Worm (Caenorhabditis elegans) whole organism, L4 larva: ENCODE results near the gene K02E2.7.
A peak's percentile ranks its signal among the peaks of the same experiment; 100 is the strongest.

Experiments used
- D1046.2 ChIP-seq: fragments of 200-800 bp; sonication (Bioruptor generic); IDR thresholded peaks from 2 replicates; pipeline ENCODE4 v1.3.6; 2022; ENCODE audit warnings: missing genetic modification characterization, missing compliant biosample characterization
- F37D6.2 ChIP-seq: sonication (generic microtip); optimal IDR thresholded peaks from 2 replicates; lab custom pipeline; 2016; ENCODE audit warnings: mild to moderate bottlenecking, missing genetic modification characterization, missing compliant biosample characterization
- F49E8.2 ChIP-seq: sonication (generic microtip); optimal IDR thresholded peaks from 2 replicates; lab custom pipeline; 2016; ENCODE audit warnings: missing compliant biosample characterization, mild to moderate bottlenecking, missing genetic modification characterization, borderline replicate concordance
- T20F7.1 ChIP-seq: fragments of 200-800 bp; sonication (Bioruptor generic); optimal IDR thresholded peaks from 2 replicates; lab custom pipeline; 2018; ENCODE audit warnings: mild to moderate bottlenecking, missing genetic modification characterization, missing compliant biosample characterization
- Y105C5A.15 ChIP-seq: fragments of 200-800 bp; sonication (Bioruptor generic); IDR thresholded peaks from 2 replicates; pipeline ENCODE4 v1.3.6; 2022; ENCODE audit warnings: missing genetic modification characterization, missing compliant biosample characterization
- Y48G9A.11 ChIP-seq: fragments of 200-800 bp; sonication (Bioruptor generic); IDR thresholded peaks from 2 replicates; pipeline ENCODE4 v1.3.6; 2022; ENCODE audit warnings: missing genetic modification reagents, missing genetic modification characterization, missing compliant biosample characterization
- ZK337.2 ChIP-seq: fragments of 200-800 bp; sonication (Bioruptor generic); IDR thresholded peaks from 2 replicates; pipeline ENCODE4 v1.3.6; 2022; ENCODE audit warnings: missing genetic modification reagents, missing genetic modification characterization, missing compliant biosample characterization
- ZK546.5 ChIP-seq, 2 experiments: sonication (generic microtip); optimal IDR thresholded peaks; 2 replicates each; lab custom pipeline; 2017; ENCODE audit warnings: missing biosample characterization in 2 of 2, missing genetic modification characterization in 2 of 2
- aha-1 ChIP-seq: fragments of 150-350 bp; peaks from one replicate; lab custom pipeline; 2014; ENCODE audit warnings: missing biosample characterization, missing genetic modification characterization
- ama-1 ChIP-seq: fragments of 150-350 bp; optimal IDR thresholded peaks from 2 replicates; lab custom pipeline; 2014; ENCODE audit warnings: inconsistent platforms, mixed read lengths
- arid-1 ChIP-seq: fragments of 200-800 bp; sonication (Bioruptor generic); conservative IDR thresholded peaks from 2 replicates; pipeline ENCODE4 v1.3.6; 2022; ENCODE audit warnings: missing genetic modification reagents, missing genetic modification characterization, missing compliant biosample characterization
- attf-4 ChIP-seq: sonication (generic microtip); optimal IDR thresholded peaks from 3 replicates; lab custom pipeline; 2017; ENCODE audit warnings: missing biosample characterization, missing genetic modification characterization
- ceh-28 ChIP-seq: fragments of 150-350 bp; optimal IDR thresholded peaks from 2 replicates; lab custom pipeline; 2014; ENCODE audit warnings: missing biosample characterization, missing genetic modification reagents, missing genetic modification characterization
- cey-2 ChIP-seq: sonication (generic microtip); optimal IDR thresholded peaks from 3 replicates; lab custom pipeline; 2017; ENCODE audit warnings: missing genetic modification characterization, mild to moderate bottlenecking, missing compliant biosample characterization, antibody characterized with exemption, borderline replicate concordance; ENCODE audit not compliant: insufficient read depth
- daf-19 ChIP-seq: fragments of 200-800 bp; sonication (Bioruptor generic); conservative IDR thresholded peaks from 2 replicates; pipeline ENCODE4 v1.3.6; 2022; ENCODE audit warnings: missing genetic modification characterization, missing compliant biosample characterization
- daf-8 ChIP-seq: fragments of 200-800 bp; sonication (Bioruptor generic); IDR thresholded peaks from 2 replicates; pipeline ENCODE4 v1.3.6; 2022; ENCODE audit warnings: missing genetic modification characterization, missing compliant biosample characterization
- dmd-8 ChIP-seq: fragments of 200-800 bp; sonication (Bioruptor generic); IDR thresholded peaks from 2 replicates; pipeline ENCODE4 v1.3.6; 2022; ENCODE audit warnings: missing genetic modification characterization, missing compliant biosample characterization
- duxl-1 ChIP-seq: sonication (generic microtip); optimal IDR thresholded peaks from 2 replicates; lab custom pipeline; 2016; ENCODE audit warnings: mild to moderate bottlenecking, missing genetic modification characterization, moderate library complexity, missing compliant biosample characterization; ENCODE audit not compliant: poor library complexity
- egl-27 ChIP-seq: sonication (generic microtip); optimal IDR thresholded peaks from 3 replicates; lab custom pipeline; 2017; ENCODE audit warnings: missing biosample characterization, missing genetic modification reagents, missing genetic modification characterization
- egl-43 ChIP-seq: fragments of 200-800 bp; sonication (Bioruptor generic); IDR thresholded peaks from 2 replicates; pipeline ENCODE4 v1.3.6; 2022; ENCODE audit warnings: missing genetic modification reagents, missing genetic modification characterization, missing compliant biosample characterization
- fkh-10 ChIP-seq: fragments of 150-350 bp; optimal IDR thresholded peaks from 2 replicates; lab custom pipeline; 2014; ENCODE audit warnings: missing biosample characterization, missing genetic modification reagents, missing genetic modification characterization
- fos-1 ChIP-seq: fragments of 150-350 bp; optimal IDR thresholded peaks from 2 replicates; lab custom pipeline; 2014; ENCODE audit warnings: missing biosample characterization, missing genetic modification characterization
- hlh-30 ChIP-seq: sonication (generic microtip); optimal IDR thresholded peaks from 2 replicates; lab custom pipeline; 2017; ENCODE audit warnings: antibody characterized with exemption, mild to moderate bottlenecking, missing genetic modification characterization, missing compliant biosample characterization; ENCODE audit not compliant: insufficient read depth
- lin-13 ChIP-seq: fragments of 150-350 bp; optimal IDR thresholded peaks from 2 replicates; lab custom pipeline; 2014; ENCODE audit warnings: missing biosample characterization, missing genetic modification reagents, missing genetic modification characterization
- lsy-2 ChIP-seq, 2 experiments: fragments of 150-350 bp in 1 of 2; sonication (generic microtip) in 1 of 2; optimal IDR thresholded peaks; 2 replicates each; lab custom pipeline; 2014 to 2017; ENCODE audit warnings: missing biosample characterization in 2 of 2, missing genetic modification characterization in 2 of 2
- madf-5 ChIP-seq, 2 experiments: fragments of 200-800 bp; sonication (Bioruptor generic); IDR thresholded peaks; 2 replicates each; pipeline ENCODE4 v1.3.6; 2022; ENCODE audit warnings: missing compliant biosample characterization in 2 of 2, missing genetic modification characterization in 2 of 2
- madf-9 ChIP-seq: fragments of 200-800 bp; sonication (Bioruptor generic); conservative IDR thresholded peaks from 2 replicates; pipeline ENCODE4 v1.3.6; 2022; ENCODE audit warnings: missing genetic modification reagents, missing genetic modification characterization, missing compliant biosample characterization
- mdl-1 ChIP-seq, 2 experiments: fragments of 150-350 bp in 1 of 2; sonication (generic microtip) in 1 of 2; optimal IDR thresholded peaks; 2 replicates each; lab custom pipeline; 2014 to 2017; ENCODE audit warnings: missing biosample characterization in 2 of 2, missing genetic modification characterization in 2 of 2
- mdt-29 ChIP-seq: fragments of 200-800 bp; sonication (Bioruptor generic); IDR thresholded peaks from 2 replicates; pipeline ENCODE4 v1.3.6; 2022; ENCODE audit warnings: missing genetic modification reagents, missing genetic modification characterization, missing compliant biosample characterization
- mep-1 ChIP-seq: fragments of 150-350 bp; sonication (generic microtip); optimal IDR thresholded peaks from 3 replicates; lab custom pipeline; 2014; ENCODE audit warnings: missing biosample characterization, missing genetic modification characterization
- mes-2 ChIP-seq: sonication (generic microtip); optimal IDR thresholded peaks from 2 replicates; lab custom pipeline; 2016; ENCODE audit warnings: missing genotype, mild to moderate bottlenecking, missing genetic modification characterization, missing compliant biosample characterization; ENCODE audit not compliant: poor library complexity, severe bottlenecking
- mxl-3 ChIP-seq: fragments of 200-800 bp; sonication (Bioruptor generic); optimal IDR thresholded peaks from 2 replicates; lab custom pipeline; 2018; ENCODE audit warnings: mild to moderate bottlenecking, missing genetic modification characterization, missing compliant biosample characterization
- nhr-10 ChIP-seq: fragments of 150-350 bp; optimal IDR thresholded peaks from 2 replicates; lab custom pipeline; 2014; ENCODE audit warnings: missing biosample characterization, missing genetic modification characterization
- nhr-102 ChIP-seq: sonication (generic microtip); optimal IDR thresholded peaks from 2 replicates; lab custom pipeline; 2016; ENCODE audit warnings: mild to moderate bottlenecking, missing genetic modification characterization, moderate library complexity, missing compliant biosample characterization
- nhr-111 ChIP-seq: fragments of 200-800 bp; sonication (Bioruptor generic); optimal IDR thresholded peaks from 2 replicates; lab custom pipeline; 2018; ENCODE audit warnings: mild to moderate bottlenecking, missing genetic modification characterization, missing compliant biosample characterization
- nhr-25 ChIP-seq: sonication (generic microtip); optimal IDR thresholded peaks from 2 replicates; lab custom pipeline; 2017; ENCODE audit warnings: missing genetic modification characterization, mild to moderate bottlenecking, missing compliant biosample characterization, antibody characterized with exemption, moderate library complexity, borderline replicate concordance; ENCODE audit not compliant: insufficient read depth
- nhr-28 ChIP-seq: fragments of 150-350 bp; optimal IDR thresholded peaks from 2 replicates; lab custom pipeline; 2014; ENCODE audit warnings: missing biosample characterization, missing genetic modification characterization
- nhr-41 ChIP-seq: fragments of 200-800 bp; sonication (Bioruptor generic); IDR thresholded peaks from 2 replicates; pipeline ENCODE4 v1.3.6; 2022; ENCODE audit warnings: missing genetic modification reagents, missing genetic modification characterization, missing compliant biosample characterization
- nhr-76 ChIP-seq: fragments of 150-350 bp; optimal IDR thresholded peaks from 2 replicates; lab custom pipeline; 2014; ENCODE audit warnings: missing biosample characterization, missing genetic modification characterization
- pqm-1 ChIP-seq: sonication (generic microtip); optimal IDR thresholded peaks from 2 replicates; lab custom pipeline; 2017; ENCODE audit warnings: missing biosample characterization, missing genetic modification characterization
- set-16 ChIP-seq: fragments of 200-800 bp; sonication (Bioruptor generic); IDR thresholded peaks from 2 replicates; pipeline ENCODE4 v1.3.6; 2022; ENCODE audit warnings: missing genetic modification reagents, missing genetic modification characterization, missing compliant biosample characterization
- skn-1 ChIP-seq: fragments of 150-350 bp; optimal IDR thresholded peaks from 2 replicates; lab custom pipeline; 2014; ENCODE audit warnings: missing biosample characterization, missing genetic modification characterization
- snpc-1.2 ChIP-seq: fragments of 200-800 bp; sonication (Bioruptor generic); IDR thresholded peaks from 2 replicates; pipeline ENCODE4 v1.3.6; 2022; ENCODE audit warnings: missing genetic modification reagents, missing genetic modification characterization, missing compliant biosample characterization
- spr-1 ChIP-seq: sonication (generic microtip); optimal IDR thresholded peaks from 2 replicates; lab custom pipeline; 2016; ENCODE audit warnings: mild to moderate bottlenecking, missing genetic modification characterization, missing compliant biosample characterization
- spr-3 ChIP-seq: fragments of 200-800 bp; sonication (Bioruptor generic); optimal IDR thresholded peaks from 2 replicates; lab custom pipeline; 2018; ENCODE audit warnings: mild to moderate bottlenecking, missing genetic modification characterization, missing compliant biosample characterization
- tag-97 ChIP-seq: fragments of 200-800 bp; sonication (Bioruptor generic); IDR thresholded peaks from 2 replicates; pipeline ENCODE4 v1.3.6; 2022; ENCODE audit warnings: missing genetic modification characterization, missing compliant biosample characterization
- tra-1 ChIP-seq: fragments of 200-800 bp; sonication (Bioruptor generic); IDR thresholded peaks from 2 replicates; pipeline ENCODE4 v1.3.6; 2022; ENCODE audit warnings: missing genetic modification reagents, missing genetic modification characterization, missing compliant biosample characterization
- unc-130 ChIP-seq: sonication (generic microtip); optimal IDR thresholded peaks from 2 replicates; lab custom pipeline; 2016; ENCODE audit warnings: missing genetic modification reagents, missing genetic modification characterization, missing compliant biosample characterization
- zfp-2 ChIP-seq: sonication (generic microtip); optimal IDR thresholded peaks from 2 replicates; lab custom pipeline; 2016; ENCODE audit warnings: mild to moderate bottlenecking, missing genetic modification characterization, missing compliant biosample characterization
- zip-11 ChIP-seq: fragments of 200-800 bp; sonication (Bioruptor generic); IDR thresholded peaks from 2 replicates; pipeline ENCODE4 v1.3.6; 2022; ENCODE audit warnings: missing genetic modification characterization, missing compliant biosample characterization
- zip-2 ChIP-seq: fragments of 150-350 bp; optimal IDR thresholded peaks from 2 replicates; lab custom pipeline; 2014; ENCODE audit warnings: missing biosample characterization, missing genetic modification characterization
- ztf-7 ChIP-seq: fragments of 150-350 bp; optimal IDR thresholded peaks from 2 replicates; lab custom pipeline; 2014; ENCODE audit warnings: missing biosample characterization, missing genetic modification characterization

K02E2.7 gene

ce11 chrV:20417809-20418208, 31.0 kb upstream of the K02E2.7 start (continued):
- TF ChIP-seq madf-9 (GFP tag; lab: Robert Waterston, UW) (no peak), snpc-1.2 (GFP tag; lab: Robert Waterston, UW) (no peak), pqm-1 (tag; lab: Kevin White, UChicago) (no peak), spr-3 (GFP tag; lab: Kevin White, UChicago) (no peak), Y105C5A.15 (GFP tag; lab: Robert Waterston, UW) (no peak), nhr-102 (no peak), daf-8 (GFP tag; lab: Robert Waterston, UW) (no peak), mxl-3 (GFP tag; lab: Kevin White, UChicago) (peak; percentile 10), ZK546.5 (tag; optimal IDR thresholded peaks at IDR 0.05; lab: Kevin White, UChicago) (no peak), unc-130 (no peak), zip-2 (tag; lab: Kevin White, UChicago) (no peak), mep-1 (tag; lab: Kevin White, UChicago) (peak; percentile 65), madf-5 (GFP tag; IDR thresholded peaks at IDR 0.05; lab: Robert Waterston, UW) (no peak), lsy-2 (tag; optimal IDR thresholded peaks at IDR 0.05; lab: Kevin White, UChicago) (peak in 1 of 2 experiments; percentile 73), mes-2 (tag; lab: Kevin White, UChicago) (peak; percentile 0), zfp-2 (tag; lab: Kevin White, UChicago) (no peak), mdt-29 (GFP tag; lab: Robert Waterston, UW) (no peak), ZK337.2 (no peak), set-16 (GFP tag; lab: Robert Waterston, UW) (peak; percentile 31; the same call in 1 of the 2 replicates), daf-19 (GFP tag; lab: Robert Waterston, UW) (no peak), F37D6.2 (tag; lab: Kevin White, UChicago) (peak; percentile 27), tag-97 (GFP tag; lab: Robert Waterston, UW) (no peak), Y48G9A.11 (no peak), nhr-28 (tag; lab: Kevin White, UChicago) (no peak), ztf-7 (tag; lab: Kevin White, UChicago) (no peak), nhr-10 (no peak), mdl-1 (tag; optimal IDR thresholded peaks at IDR 0.05; lab: Kevin White, UChicago) (peak; percentile 70 to 88), aha-1 (tag; lab: Kevin White, UChicago) (peak; percentile 44), arid-1 (GFP tag; lab: Robert Waterston, UW) (no peak), D1046.2 (GFP tag; lab: Robert Waterston, UW) (no peak), nhr-111 (GFP tag; lab: Kevin White, UChicago) (no peak), cey-2 (tag; lab: Kevin White, UChicago) (no peak), dmd-8 (GFP tag; lab: Robert Waterston, UW) (no peak), T20F7.1 (GFP tag; lab: Kevin White, UChicago) (no peak), skn-1 (tag; lab: Kevin White, UChicago) (no peak), duxl-1 (no peak), hlh-30 (tag; lab: Kevin White, UChicago) (peak; percentile 98), egl-43 (no peak), nhr-41 (no peak), egl-27 (tag; lab: Kevin White, UChicago) (no peak), ama-1 (lab: Kevin White, UChicago) (no peak), fos-1 (no peak), F49E8.2 (no peak), lin-13 (no peak), nhr-25 (no peak), nhr-76 (tag; lab: Kevin White, UChicago) (no peak), zip-11 (GFP tag; lab: Robert Waterston, UW) (no peak), attf-4 (tag; lab: Kevin White, UChicago) (no peak), spr-1 (tag; lab: Kevin White, UChicago) (no peak), tra-1 (GFP tag; lab: Robert Waterston, UW) (no peak), fkh-10 (GFP tag; lab: Kevin White, UChicago) (peak; percentile 17), ceh-28 (tag; lab: Kevin White, UChicago) (no peak)
